Worm (Caenorhabditis elegans) whole organism, L4 larva: Measurements from ENCODE around the gene F44E7.9.

Source experiments
- D1046.2 ChIP-seq: fragments of 200-800 bp; sonication (Bioruptor generic); IDR thresholded peaks from 2 replicates; pipeline ENCODE4 v1.3.6; 2022; ENCODE audit warnings: missing genetic modification characterization, missing compliant biosample characterization
- F10B5.3 ChIP-seq: sonication (generic microtip); optimal IDR thresholded peaks from 2 replicates; lab custom pipeline; 2016; ENCODE audit warnings: mild to moderate bottlenecking, missing genetic modification characterization, missing compliant biosample characterization
- F26F4.8 ChIP-seq: fragments of 200-800 bp; sonication (Bioruptor generic); conservative IDR thresholded peaks from 2 replicates; pipeline ENCODE4 v1.3.6; 2022; ENCODE audit warnings: missing genetic modification characterization, missing compliant biosample characterization
- T26A8.4 ChIP-seq: fragments of 200-800 bp; sonication (Bioruptor generic); IDR thresholded peaks from 2 replicates; pipeline ENCODE4 v1.3.6; 2022; ENCODE audit warnings: missing genetic modification characterization, missing compliant biosample characterization
- Y105C5A.15 ChIP-seq: fragments of 200-800 bp; sonication (Bioruptor generic); IDR thresholded peaks from 2 replicates; pipeline ENCODE4 v1.3.6; 2022; ENCODE audit warnings: missing genetic modification characterization, missing compliant biosample characterization
- ZK337.2 ChIP-seq: fragments of 200-800 bp; sonication (Bioruptor generic); IDR thresholded peaks from 2 replicates; pipeline ENCODE4 v1.3.6; 2022; ENCODE audit warnings: missing genetic modification reagents, missing genetic modification characterization, missing compliant biosample characterization
- ZK546.5 ChIP-seq, 2 experiments: sonication (generic microtip); optimal IDR thresholded peaks; 2 replicates each; lab custom pipeline; 2017; ENCODE audit warnings: missing biosample characterization in 2 of 2, missing genetic modification characterization in 2 of 2
- aha-1 ChIP-seq: fragments of 150-350 bp; peaks from one replicate; lab custom pipeline; 2014; ENCODE audit warnings: missing biosample characterization, missing genetic modification characterization
- arid-1 ChIP-seq: fragments of 200-800 bp; sonication (Bioruptor generic); conservative IDR thresholded peaks from 2 replicates; pipeline ENCODE4 v1.3.6; 2022; ENCODE audit warnings: missing genetic modification reagents, missing genetic modification characterization, missing compliant biosample characterization
- ceh-28 ChIP-seq: fragments of 150-350 bp; optimal IDR thresholded peaks from 2 replicates; lab custom pipeline; 2014; ENCODE audit warnings: missing biosample characterization, missing genetic modification reagents, missing genetic modification characterization
- ceh-32 ChIP-seq: sonication (generic microtip); optimal IDR thresholded peaks from 2 replicates; lab custom pipeline; 2016; ENCODE audit warnings: mild to moderate bottlenecking, missing genetic modification characterization, missing compliant biosample characterization; ENCODE audit not compliant: poor library complexity
- ctbp-1 ChIP-seq: fragments of 200-800 bp; sonication (Bioruptor generic); IDR thresholded peaks from 2 replicates; pipeline ENCODE4 v1.3.6; 2022; ENCODE audit warnings: missing genetic modification reagents, missing genetic modification characterization, missing compliant biosample characterization
- daf-12 ChIP-seq: fragments of 150-350 bp; optimal IDR thresholded peaks from 2 replicates; lab custom pipeline; 2014; ENCODE audit warnings: missing biosample characterization, missing genetic modification reagents, missing genetic modification characterization
- daf-16 ChIP-seq, 3 experiments: sonication (generic microtip); optimal IDR thresholded peaks; 2 replicates each; lab custom pipeline; 2016 to 2017; ENCODE audit warnings: missing genetic modification characterization in 3 of 3, missing genetic modification reagents in 3 of 3, mild to moderate bottlenecking in 2 of 3, missing compliant biosample characterization in 2 of 3, missing biosample characterization in 1 of 3, moderate library complexity in 1 of 3
- daf-19 ChIP-seq: fragments of 200-800 bp; sonication (Bioruptor generic); conservative IDR thresholded peaks from 2 replicates; pipeline ENCODE4 v1.3.6; 2022; ENCODE audit warnings: missing genetic modification characterization, missing compliant biosample characterization
- daf-8 ChIP-seq: fragments of 200-800 bp; sonication (Bioruptor generic); IDR thresholded peaks from 2 replicates; pipeline ENCODE4 v1.3.6; 2022; ENCODE audit warnings: missing genetic modification characterization, missing compliant biosample characterization
- dmd-8 ChIP-seq: fragments of 200-800 bp; sonication (Bioruptor generic); IDR thresholded peaks from 2 replicates; pipeline ENCODE4 v1.3.6; 2022; ENCODE audit warnings: missing genetic modification characterization, missing compliant biosample characterization
- dmd-9 ChIP-seq: fragments of 200-800 bp; sonication (Bioruptor generic); IDR thresholded peaks from 2 replicates; pipeline ENCODE4 v1.3.6; 2022; ENCODE audit warnings: missing genetic modification reagents, missing genetic modification characterization, missing compliant biosample characterization
- duxl-1 ChIP-seq: sonication (generic microtip); optimal IDR thresholded peaks from 2 replicates; lab custom pipeline; 2016; ENCODE audit warnings: mild to moderate bottlenecking, missing genetic modification characterization, moderate library complexity, missing compliant biosample characterization; ENCODE audit not compliant: poor library complexity
- egl-27 ChIP-seq: sonication (generic microtip); optimal IDR thresholded peaks from 3 replicates; lab custom pipeline; 2017; ENCODE audit warnings: missing biosample characterization, missing genetic modification reagents, missing genetic modification characterization
- gei-8 ChIP-seq: fragments of 200-800 bp; sonication (Bioruptor generic); optimal IDR thresholded peaks from 2 replicates; lab custom pipeline; 2018; ENCODE audit warnings: mild to moderate bottlenecking, missing genetic modification characterization, missing compliant biosample characterization
- hif-1 ChIP-seq, 2 experiments: sonication (generic microtip); optimal IDR thresholded peaks; 2 replicates each; lab custom pipeline; 2016 to 2017; ENCODE audit warnings: missing compliant biosample characterization in 2 of 2, missing genetic modification characterization in 2 of 2, missing genetic modification reagents in 2 of 2, missing genotype in 2 of 2, mild to moderate bottlenecking in 1 of 2
- hlh-30 ChIP-seq: sonication (generic microtip); optimal IDR thresholded peaks from 2 replicates; lab custom pipeline; 2017; ENCODE audit warnings: antibody characterized with exemption, mild to moderate bottlenecking, missing genetic modification characterization, missing compliant biosample characterization; ENCODE audit not compliant: insufficient read depth
- hmg-1.1 ChIP-seq: fragments of 200-800 bp; sonication (Bioruptor generic); IDR thresholded peaks from 2 replicates; pipeline ENCODE4 v1.3.6; 2022; ENCODE audit warnings: missing genetic modification reagents, missing genetic modification characterization, missing compliant biosample characterization
- jun-1 ChIP-seq: fragments of 150-350 bp; optimal IDR thresholded peaks from 2 replicates; lab custom pipeline; 2014; ENCODE audit warnings: missing biosample characterization, missing genetic modification reagents, missing genetic modification characterization
- lim-7 ChIP-seq: fragments of 200-800 bp; sonication (Bioruptor generic); IDR thresholded peaks from 2 replicates; pipeline ENCODE4 v1.3.6; 2022; ENCODE audit warnings: missing genetic modification characterization, missing compliant biosample characterization
- lin-1 ChIP-seq: fragments of 200-800 bp; sonication (Bioruptor generic); IDR thresholded peaks from 2 replicates; pipeline ENCODE4 v1.3.6; 2022; ENCODE audit warnings: missing genetic modification reagents, missing genetic modification characterization, missing compliant biosample characterization
- lin-13 ChIP-seq: fragments of 150-350 bp; optimal IDR thresholded peaks from 2 replicates; lab custom pipeline; 2014; ENCODE audit warnings: missing biosample characterization, missing genetic modification reagents, missing genetic modification characterization
- lin-15B ChIP-seq: fragments of 150-350 bp; sonication (generic microtip); optimal IDR thresholded peaks from 3 replicates; lab custom pipeline; 2014; ENCODE audit warnings: missing biosample characterization, missing genetic modification characterization
- lin-38 ChIP-seq: fragments of 200-800 bp; sonication (Bioruptor generic); IDR thresholded peaks from 2 replicates; pipeline ENCODE4 v1.3.6; 2022; ENCODE audit warnings: missing genetic modification reagents, missing genetic modification characterization, missing compliant biosample characterization
- lsy-2 ChIP-seq, 2 experiments: fragments of 150-350 bp in 1 of 2; sonication (generic microtip) in 1 of 2; optimal IDR thresholded peaks; 2 replicates each; lab custom pipeline; 2014 to 2017; ENCODE audit warnings: missing biosample characterization in 2 of 2, missing genetic modification characterization in 2 of 2
- madf-9 ChIP-seq: fragments of 200-800 bp; sonication (Bioruptor generic); conservative IDR thresholded peaks from 2 replicates; pipeline ENCODE4 v1.3.6; 2022; ENCODE audit warnings: missing genetic modification reagents, missing genetic modification characterization, missing compliant biosample characterization
- mdt-29 ChIP-seq: fragments of 200-800 bp; sonication (Bioruptor generic); IDR thresholded peaks from 2 replicates; pipeline ENCODE4 v1.3.6; 2022; ENCODE audit warnings: missing genetic modification reagents, missing genetic modification characterization, missing compliant biosample characterization
- mes-2 ChIP-seq: sonication (generic microtip); optimal IDR thresholded peaks from 2 replicates; lab custom pipeline; 2016; ENCODE audit warnings: missing genotype, mild to moderate bottlenecking, missing genetic modification characterization, missing compliant biosample characterization; ENCODE audit not compliant: poor library complexity, severe bottlenecking
- nhr-102 ChIP-seq: sonication (generic microtip); optimal IDR thresholded peaks from 2 replicates; lab custom pipeline; 2016; ENCODE audit warnings: mild to moderate bottlenecking, missing genetic modification characterization, moderate library complexity, missing compliant biosample characterization
- nhr-111 ChIP-seq: fragments of 200-800 bp; sonication (Bioruptor generic); optimal IDR thresholded peaks from 2 replicates; lab custom pipeline; 2018; ENCODE audit warnings: mild to moderate bottlenecking, missing genetic modification characterization, missing compliant biosample characterization
- nhr-237 ChIP-seq: sonication (generic microtip); optimal IDR thresholded peaks from 2 replicates; lab custom pipeline; 2017; ENCODE audit warnings: missing biosample characterization, missing genetic modification characterization
- nhr-41 ChIP-seq: fragments of 200-800 bp; sonication (Bioruptor generic); IDR thresholded peaks from 2 replicates; pipeline ENCODE4 v1.3.6; 2022; ENCODE audit warnings: missing genetic modification reagents, missing genetic modification characterization, missing compliant biosample characterization
- nhr-48 ChIP-seq: sonication (generic microtip); optimal IDR thresholded peaks from 2 replicates; lab custom pipeline; 2016; ENCODE audit warnings: mild to moderate bottlenecking, missing genetic modification characterization, missing compliant biosample characterization
- nhr-77 ChIP-seq: fragments of 150-350 bp; optimal IDR thresholded peaks from 2 replicates; lab custom pipeline; 2014; ENCODE audit warnings: missing biosample characterization, missing genetic modification characterization
- php-3 ChIP-seq: fragments of 200-800 bp; sonication (Bioruptor generic); IDR thresholded peaks from 2 replicates; pipeline ENCODE4 v1.3.6; 2022; ENCODE audit warnings: missing genetic modification reagents, missing genetic modification characterization, missing compliant biosample characterization
- pqm-1 ChIP-seq: sonication (generic microtip); optimal IDR thresholded peaks from 2 replicates; lab custom pipeline; 2017; ENCODE audit warnings: missing biosample characterization, missing genetic modification characterization
- snpc-4 ChIP-seq: fragments of 150-350 bp; optimal IDR thresholded peaks from 2 replicates; lab custom pipeline; 2014; ENCODE audit warnings: missing biosample characterization, missing genetic modification characterization
- spr-1 ChIP-seq: sonication (generic microtip); optimal IDR thresholded peaks from 2 replicates; lab custom pipeline; 2016; ENCODE audit warnings: mild to moderate bottlenecking, missing genetic modification characterization, missing compliant biosample characterization
- tra-1 ChIP-seq: fragments of 200-800 bp; sonication (Bioruptor generic); IDR thresholded peaks from 2 replicates; pipeline ENCODE4 v1.3.6; 2022; ENCODE audit warnings: missing genetic modification reagents, missing genetic modification characterization, missing compliant biosample characterization
- unc-39 ChIP-seq: sonication (generic microtip); optimal IDR thresholded peaks from 2 replicates; lab custom pipeline; 2017; ENCODE audit warnings: missing biosample characterization, missing genetic modification characterization
- vab-7 ChIP-seq: fragments of 200-800 bp; sonication (Bioruptor generic); IDR thresholded peaks from 2 replicates; pipeline ENCODE4 v1.3.6; 2022; ENCODE audit warnings: missing genetic modification reagents, missing genetic modification characterization, missing compliant biosample characterization
- zag-1 ChIP-seq: fragments of 150-350 bp; optimal IDR thresholded peaks from 2 replicates; lab custom pipeline; 2014; ENCODE audit warnings: missing biosample characterization, missing genetic modification characterization
- zip-11 ChIP-seq: fragments of 200-800 bp; sonication (Bioruptor generic); IDR thresholded peaks from 2 replicates; pipeline ENCODE4 v1.3.6; 2022; ENCODE audit warnings: missing genetic modification characterization, missing compliant biosample characterization

F44E7.9 gene

DNA sequence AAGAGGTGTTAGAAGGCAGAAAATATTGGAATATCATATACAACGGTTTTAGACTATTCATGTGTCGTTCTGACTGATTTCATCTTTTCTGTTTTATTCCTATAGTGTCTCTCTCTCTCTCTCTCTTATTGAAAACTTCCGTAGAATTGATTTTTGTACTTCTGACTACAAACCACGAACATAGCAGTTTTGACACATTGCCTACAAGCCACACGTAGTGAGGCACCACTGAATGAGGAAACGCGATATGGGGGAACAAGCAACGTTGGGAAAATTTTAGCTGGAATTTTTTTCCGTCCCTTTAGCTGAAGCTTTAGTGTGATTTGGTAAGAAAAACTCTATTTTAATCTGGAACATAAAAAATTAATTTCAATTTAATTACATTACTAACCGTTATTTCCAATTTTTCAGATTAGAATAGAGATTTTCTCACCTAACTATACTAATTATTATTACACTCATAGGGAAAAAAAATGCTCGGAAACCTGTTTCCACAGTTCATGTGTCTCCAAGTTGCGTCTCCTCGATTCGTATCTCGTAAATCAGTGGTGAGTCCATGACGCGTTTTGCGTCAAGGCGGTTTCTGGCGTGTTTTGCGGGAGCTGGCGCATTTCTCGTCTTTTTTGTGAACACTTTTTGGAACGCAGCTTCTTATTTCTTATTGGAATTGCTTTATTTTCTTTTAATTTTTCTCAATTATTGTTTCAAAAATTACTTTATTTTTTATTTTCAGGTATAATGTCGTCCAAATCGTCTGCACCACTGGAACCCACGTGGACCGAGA is at the start of gene F44E7.9, which contains the start of gene nhr-142:
TSS of gene F44E7.9 (plus strand) at position 734 of the 784 bp plus-strand sequence.
TSS of gene nhr-142 (minus strand) at position 57 of the 784 bp plus-strand sequence.
- TF ChIP-seq snpc-4 (tag; lab: Kevin White, UChicago) = no peak
- TF ChIP-seq daf-16 (GFP tag; optimal IDR thresholded peaks at IDR 0.05; lab: Kevin White, UChicago) = no peak
- peak; percentile 49 for TF ChIP-seq daf-16 (tag; optimal IDR thresholded peaks at IDR 0.05; lab: Kevin White, UChicago)
- TF ChIP-seq daf-8 (GFP tag; lab: Robert Waterston, UW) = no peak
- TF ChIP-seq madf-9 = peak; percentile 66
- TF ChIP-seq duxl-1 (tag; lab: Kevin White, UChicago) = peak; percentile 37
- peak; percentile 67 for TF ChIP-seq ctbp-1 (GFP tag; lab: Robert Waterston, UW)
- no peak for TF ChIP-seq ceh-32 (tag; lab: Kevin White, UChicago)
- TF ChIP-seq nhr-237 (tag; lab: Kevin White, UChicago) = no peak
- peak; percentile 4 to 87 for TF ChIP-seq hif-1 (tag; optimal IDR thresholded peaks at IDR 0.05; lab: Kevin White, UChicago)
- peak; percentile 59 for TF ChIP-seq hlh-30 (tag; lab: Kevin White, UChicago)
- no peak for TF ChIP-seq unc-39 (tag; lab: Kevin White, UChicago)
- no peak for TF ChIP-seq lin-15B (tag; lab: Kevin White, UChicago)
- peak; percentile 96 for TF ChIP-seq aha-1 (tag; lab: Kevin White, UChicago)
- TF ChIP-seq dmd-8 (GFP tag; lab: Robert Waterston, UW) = no peak
- peak; percentile 84 for TF ChIP-seq T26A8.4 (GFP tag; lab: Robert Waterston, UW)
- TF ChIP-seq nhr-48 (tag; lab: Kevin White, UChicago) = peak; percentile 71
- TF ChIP-seq D1046.2 (GFP tag; lab: Robert Waterston, UW) = no peak
- TF ChIP-seq egl-27 (tag; lab: Kevin White, UChicago) = no peak
- TF ChIP-seq Y105C5A.15 = no peak
- peak; percentile 21 for TF ChIP-seq jun-1 (tag; lab: Kevin White, UChicago)
- peak; percentile 58 for TF ChIP-seq tra-1 (GFP tag; lab: Robert Waterston, UW)
- TF ChIP-seq lim-7 (GFP tag; lab: Robert Waterston, UW) = no peak
- peak; percentile 80 for TF ChIP-seq lin-13
- TF ChIP-seq zip-11 (GFP tag; lab: Robert Waterston, UW) = no peak
- TF ChIP-seq nhr-41 (GFP tag; lab: Robert Waterston, UW) = no peak
- no peak for TF ChIP-seq ceh-28 (tag; lab: Kevin White, UChicago)
- peak; percentile 84 for TF ChIP-seq nhr-77 (tag; lab: Kevin White, UChicago)
- TF ChIP-seq gei-8 = no peak
- TF ChIP-seq ZK546.5 (tag; optimal IDR thresholded peaks at IDR 0.05; lab: Kevin White, UChicago) = no peak
- no peak for TF ChIP-seq mdt-29 (GFP tag; lab: Robert Waterston, UW)
- peak; percentile 87 for TF ChIP-seq lin-38 (GFP tag; lab: Robert Waterston, UW)
- peak; percentile 82 for TF ChIP-seq hmg-1.1 (GFP tag; lab: Robert Waterston, UW)
- no peak for TF ChIP-seq daf-19
- no peak for TF ChIP-seq daf-12 (tag; lab: Kevin White, UChicago)
- TF ChIP-seq F26F4.8 (GFP tag; lab: Robert Waterston, UW) = no peak
- peak; percentile 76 for TF ChIP-seq arid-1 (GFP tag; lab: Robert Waterston, UW)
- TF ChIP-seq mes-2 (tag; lab: Kevin White, UChicago) = peak; percentile 95
- TF ChIP-seq lin-1 (GFP tag; lab: Robert Waterston, UW) = 0 out of 2 replicates have a peak, but pooled peaks have one; percentile 41
- TF ChIP-seq lsy-2 (tag; optimal IDR thresholded peaks at IDR 0.05; lab: Kevin White, UChicago) = peak; percentile 33 to 89
- TF ChIP-seq F10B5.3 (tag; lab: Kevin White, UChicago) = no peak
- TF ChIP-seq dmd-9 (GFP tag; lab: Robert Waterston, UW) = peak; percentile 70; the same call in 1 of the 2 replicates
- TF ChIP-seq nhr-102 = peak; percentile 92
- TF ChIP-seq zag-1 = no peak
- TF ChIP-seq php-3 (GFP tag; lab: Robert Waterston, UW) = no peak
- TF ChIP-seq ZK337.2 (GFP tag; lab: Robert Waterston, UW) = peak; percentile 39; the same call in 1 of the 2 replicates
- peak; percentile 44; the same call in 1 of the 2 replicates for TF ChIP-seq vab-7 (GFP tag; lab: Robert Waterston, UW)
- no peak for TF ChIP-seq nhr-111 (GFP tag; lab: Kevin White, UChicago)
- peak; percentile 16 for TF ChIP-seq pqm-1
- TF ChIP-seq spr-1 (tag; lab: Kevin White, UChicago) = peak; percentile 83
